Worm (Caenorhabditis elegans): Measurements from ENCODE around the gene mog-3.
A peak's percentile ranks its signal among the peaks of the same experiment; 100 is the strongest.

mog-3 gene

DNA sequence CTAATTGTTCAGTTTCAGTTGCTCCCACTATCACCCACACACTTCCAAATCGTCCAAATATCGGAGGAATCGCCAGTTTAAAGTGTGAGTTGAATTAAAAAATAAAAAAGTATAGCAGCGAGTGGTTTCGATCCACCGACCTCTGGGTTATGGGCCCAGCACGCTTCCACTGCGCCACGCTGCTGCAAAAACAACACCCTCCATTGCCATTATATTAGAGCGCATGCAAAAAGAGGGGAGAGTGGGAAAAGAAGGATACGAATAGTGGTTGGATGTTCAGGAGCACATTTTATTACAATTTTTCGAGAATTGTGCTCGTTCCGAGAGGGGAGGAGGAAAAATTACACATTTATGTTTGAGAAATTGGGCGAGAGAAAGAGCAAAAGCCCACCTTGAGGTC, 13.5 kb upstream of the mog-3 start:
- peak; percentile 73 for TF ChIP-seq repo-1 (tag; optimal IDR thresholded peaks at IDR 0.05)
- 0 out of 2 replicates have a peak, but pooled peaks have one; percentile 41 for TF ChIP-seq ztf-28 (GFP tag; IDR thresholded peaks at IDR 0.05)
- no peak for TF ChIP-seq unc-62 (GFP tag; optimal IDR thresholded peaks at IDR 0.05)
- no peak for TF ChIP-seq ztf-3 (GFP tag; optimal IDR thresholded peaks at IDR 0.05)
- TF ChIP-seq nhr-179 (tag; optimal IDR thresholded peaks at IDR 0.05), result peak; percentile 5
- TF ChIP-seq ceh-79 (tag; optimal IDR thresholded peaks at IDR 0.05), result peak; percentile 72
- peak; percentile 96 for TF ChIP-seq ztf-25 (GFP tag; IDR thresholded peaks at IDR 0.05)
- TF ChIP-seq hmg-20 (GFP tag; IDR thresholded peaks at IDR 0.05), result peak; percentile 74
- peak; percentile 76 for TF ChIP-seq ztf-18 (tag; optimal IDR thresholded peaks at IDR 0.05)
- 0 out of 2 replicates have a peak, but pooled peaks have one; percentile 61 for TF ChIP-seq nfya-2 (GFP tag; IDR thresholded peaks at IDR 0.05)
- no peak for TF ChIP-seq B0336.3 (GFP tag; IDR thresholded peaks at IDR 0.05)
- peak; percentile 43; the same call in 1 of the 2 replicates for TF ChIP-seq let-526 (GFP tag; IDR thresholded peaks at IDR 0.05)
- no peak for TF ChIP-seq dpff-1 (tag; optimal IDR thresholded peaks at IDR 0.05)
- no peak for TF ChIP-seq ekl-4 (GFP tag; IDR thresholded peaks at IDR 0.05)
- peak; percentile 64 for TF ChIP-seq chd-7 (tag; optimal IDR thresholded peaks at IDR 0.05)
- TF ChIP-seq madf-3 (GFP tag; IDR thresholded peaks at IDR 0.05), result no peak
- peak; percentile 79 for TF ChIP-seq athp-1 (tag; optimal IDR thresholded peaks at IDR 0.05)
- peak; percentile 94 for TF ChIP-seq lin-26 (GFP tag; IDR thresholded peaks at IDR 0.05)
- TF ChIP-seq Y53G8AR.9 (GFP tag; conservative IDR thresholded peaks at IDR 0.05), result peak; percentile 71; the same call in 1 of the 2 replicates
- 0 out of 2 replicates have a peak, but pooled peaks have one; percentile 79 for TF ChIP-seq cebp-2 (GFP tag; IDR thresholded peaks at IDR 0.05)
- TF ChIP-seq egl-18 (GFP tag; IDR thresholded peaks at IDR 0.05), result 0 out of 2 replicates have a peak, but pooled peaks have one; percentile 67
- no peak for TF ChIP-seq Y53F4B.3 (GFP tag; IDR thresholded peaks at IDR 0.05)
- no peak for TF ChIP-seq nhr-80 (tag; optimal IDR thresholded peaks at IDR 0.05)
- no peak for TF ChIP-seq Y79H2A.3 (GFP tag; conservative IDR thresholded peaks at IDR 0.05)
- TF ChIP-seq snpc-1.1 (tag; optimal IDR thresholded peaks at IDR 0.05; ENCODE audit: insufficient read depth), result peak; percentile 24
- TF ChIP-seq lsl-1 (GFP tag; optimal IDR thresholded peaks at IDR 0.05), result peak; percentile 40
- no peak for TF ChIP-seq F37B4.10 (GFP tag; IDR thresholded peaks at IDR 0.05)
- TF ChIP-seq B0035.1 (tag; optimal IDR thresholded peaks at IDR 0.05), result peak; percentile 45
- no peak for TF ChIP-seq K11D2.4 (GFP tag; IDR thresholded peaks at IDR 0.05)
- no peak for TF ChIP-seq akir-1 (GFP tag; optimal IDR thresholded peaks at IDR 0.05)
- peak; percentile 82 for TF ChIP-seq rec-8 (tag; optimal IDR thresholded peaks at IDR 0.05)
- TF ChIP-seq zim-3 (tag; optimal IDR thresholded peaks at IDR 0.05), result peak; percentile 83
- TF ChIP-seq egl-44 (GFP tag; IDR thresholded peaks at IDR 0.05), result peak; percentile 70
- TF ChIP-seq madf-10 (tag; optimal IDR thresholded peaks at IDR 0.05), result peak; percentile 59
- TF ChIP-seq snpc-3.4 (tag; optimal IDR thresholded peaks at IDR 0.05), result peak; percentile 58
- TF ChIP-seq pha-4 (tag; optimal IDR thresholded peaks at IDR 0.05), result no peak
- TF ChIP-seq hlh-26 (GFP tag; conservative IDR thresholded peaks at IDR 0.05), result no peak
- peak; percentile 57 for TF ChIP-seq F10E7.11 (tag; optimal IDR thresholded peaks at IDR 0.05)
- no peak for TF ChIP-seq nhr-120 (GFP tag; IDR thresholded peaks at IDR 0.05)
- TF ChIP-seq mcd-1 (GFP tag; IDR thresholded peaks at IDR 0.05), result no peak; the same call in 1 of the 2 replicates
- 0 out of 2 replicates have a peak, but pooled peaks have one; percentile 18 for TF ChIP-seq ceh-91 (GFP tag; IDR thresholded peaks at IDR 0.05)
- no peak for TF ChIP-seq Y95B8A.8 (GFP tag; IDR thresholded peaks at IDR 0.05)
- TF ChIP-seq madf-6 (GFP tag; IDR thresholded peaks at IDR 0.05), result no peak
- peak; percentile 42 for TF ChIP-seq mes-4 (tag; optimal IDR thresholded peaks at IDR 0.05)
- peak; percentile 70 for TF ChIP-seq him-1 (tag; optimal IDR thresholded peaks at IDR 0.05)
- no peak for TF ChIP-seq nhr-27 (tag; optimal IDR thresholded peaks at IDR 0.05)
- TF ChIP-seq sea-2 (GFP tag; IDR thresholded peaks at IDR 0.05), result no peak
- TF ChIP-seq ceh-100 (GFP tag; IDR thresholded peaks at IDR 0.05), result peak; percentile 66
- TF ChIP-seq efl-1 (GFP tag; optimal IDR thresholded peaks at IDR 0.05), result no peak

Data from whole organism, young adult.